Worm (Caenorhabditis elegans) whole organism, late embryonic: ENCODE data around the gene srx-76.

Experiments
- F13H6.1 ChIP-seq: sonication (generic microtip); optimal IDR thresholded peaks from 2 replicates; lab custom pipeline; 2016; ENCODE audit warnings: missing genetic modification characterization, missing compliant biosample characterization
- ama-1 ChIP-seq: fragments of 150-350 bp; optimal IDR thresholded peaks from 2 replicates; lab custom pipeline; 2014
- dmd-4 ChIP-seq: sonication (generic microtip); optimal IDR thresholded peaks from 2 replicates; lab custom pipeline; 2016; ENCODE audit warnings: borderline replicate concordance, missing genetic modification characterization, missing compliant biosample characterization
- elt-2 ChIP-seq: sonication (generic microtip); optimal IDR thresholded peaks from 2 replicates; lab custom pipeline; 2016; ENCODE audit warnings: missing genetic modification reagents, missing genetic modification characterization, missing compliant biosample characterization
- hlh-30 ChIP-seq: sonication (generic microtip); optimal IDR thresholded peaks from 2 replicates; lab custom pipeline; 2017; ENCODE audit warnings: antibody characterized with exemption, missing genetic modification characterization, missing compliant biosample characterization; ENCODE audit not compliant: insufficient read depth
- nhr-11 ChIP-seq: fragments of 150-350 bp; optimal IDR thresholded peaks from 2 replicates; lab custom pipeline; 2014; ENCODE audit warnings: missing biosample characterization, missing genetic modification characterization
- pha-4 ChIP-seq: fragments of 150-350 bp; optimal IDR thresholded peaks from 2 replicates; lab custom pipeline; 2018; ENCODE audit warnings: missing biosample characterization, missing genetic modification reagents, missing genetic modification characterization
- pqm-1 ChIP-seq: sonication (generic microtip); optimal IDR thresholded peaks from 2 replicates; lab custom pipeline; 2016; ENCODE audit warnings: missing genetic modification characterization, missing compliant biosample characterization
- rnt-1 ChIP-seq: sonication (generic microtip); optimal IDR thresholded peaks from 2 replicates; lab custom pipeline; 2016; ENCODE audit warnings: missing genetic modification characterization, missing compliant biosample characterization
- tbx-7 ChIP-seq: sonication (generic microtip); optimal IDR thresholded peaks from 2 replicates; lab custom pipeline; 2016; ENCODE audit warnings: missing genotype, missing genetic modification characterization, missing compliant biosample characterization

DNA sequence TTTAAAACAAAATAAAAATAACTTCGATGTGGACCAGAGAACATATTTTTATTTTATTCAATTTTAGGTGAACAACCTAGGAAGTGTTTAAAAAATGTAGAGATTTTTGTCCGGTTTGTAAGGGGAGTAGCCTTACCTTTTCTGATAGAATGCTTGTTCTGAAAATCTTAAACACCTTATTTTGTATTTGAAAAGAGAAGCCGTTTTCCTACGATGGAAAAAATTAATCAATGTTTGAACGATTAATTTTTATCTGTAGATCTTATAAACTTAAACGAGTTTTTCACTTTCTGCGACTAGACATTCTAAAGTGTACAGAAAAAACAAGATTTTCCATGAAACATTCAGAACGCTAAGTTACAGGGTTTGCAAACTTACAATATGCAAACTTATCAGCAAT is 50.7 kb downstream of the srx-76 start, which contains the start of gene F58H1.6:
- TF ChIP-seq pha-4 (tag; lab: Kevin White, UChicago): no peak
- TF ChIP-seq F13H6.1 (tag; lab: Kevin White, UChicago): no peak
- no peak for TF ChIP-seq nhr-11 (tag; lab: Kevin White, UChicago)
- TF ChIP-seq hlh-30 (tag; lab: Kevin White, UChicago): no peak
- TF ChIP-seq ama-1 (lab: Kevin White, UChicago): no peak
- no peak for TF ChIP-seq dmd-4 (tag; lab: Kevin White, UChicago)
- no peak for TF ChIP-seq rnt-1
- no peak for TF ChIP-seq pqm-1 (tag; lab: Kevin White, UChicago)
- no peak for TF ChIP-seq elt-2 (tag; lab: Kevin White, UChicago)
- no peak for TF ChIP-seq tbx-7 (tag; lab: Kevin White, UChicago)
